Worm (Caenorhabditis elegans) whole organism, L2 larva: ENCODE data around the gene arp-11.

ENCODE experiments used
- C34F6.9 ChIP-seq: fragments of 150-350 bp; optimal IDR thresholded peaks from 2 replicates; lab custom pipeline; 2014; ENCODE audit warnings: missing biosample characterization, missing genetic modification characterization
- F13H6.1 ChIP-seq: sonication (generic microtip); optimal IDR thresholded peaks from 2 replicates; lab custom pipeline; 2016; ENCODE audit warnings: missing genetic modification characterization, missing compliant biosample characterization
- R02D3.7 ChIP-seq: fragments of 150-350 bp; optimal IDR thresholded peaks from 2 replicates; lab custom pipeline; 2014; ENCODE audit warnings: missing biosample characterization, missing genetic modification characterization
- Y55F3AM.14 ChIP-seq: fragments of 200-800 bp; sonication (Bioruptor generic); optimal IDR thresholded peaks from 2 replicates; lab custom pipeline; 2018; ENCODE audit warnings: mild to moderate bottlenecking, missing genetic modification characterization, missing compliant biosample characterization
- ZK546.5 ChIP-seq: sonication (generic microtip); optimal IDR thresholded peaks from 2 replicates; lab custom pipeline; 2017; ENCODE audit warnings: missing biosample characterization, missing genetic modification characterization
- alr-1 ChIP-seq: fragments of 150-350 bp; optimal IDR thresholded peaks from 2 replicates; lab custom pipeline; 2014; ENCODE audit warnings: missing biosample characterization, missing genetic modification characterization
- blmp-1 ChIP-seq: sonication (generic microtip); optimal IDR thresholded peaks from 2 replicates; lab custom pipeline; 2017; ENCODE audit warnings: missing genetic modification characterization, mild to moderate bottlenecking, missing compliant biosample characterization, antibody characterized with exemption, moderate library complexity; ENCODE audit not compliant: insufficient read depth
- ceh-82 ChIP-seq: fragments of 150-350 bp; optimal IDR thresholded peaks from 2 replicates; lab custom pipeline; 2014; ENCODE audit warnings: missing biosample characterization, missing genetic modification characterization
- crh-2 ChIP-seq: sonication (generic microtip); optimal IDR thresholded peaks from 2 replicates; lab custom pipeline; 2017; ENCODE audit warnings: missing biosample characterization, missing genetic modification characterization
- dmd-4 ChIP-seq: sonication (generic microtip); optimal IDR thresholded peaks from 2 replicates; lab custom pipeline; 2017; ENCODE audit warnings: missing biosample characterization, missing genetic modification characterization
- egl-27 ChIP-seq: sonication (generic microtip); optimal IDR thresholded peaks from 3 replicates; lab custom pipeline; 2017; ENCODE audit warnings: missing biosample characterization, missing genetic modification reagents, missing genetic modification characterization
- elt-3 ChIP-seq: sonication (generic microtip); optimal IDR thresholded peaks from 2 replicates; lab custom pipeline; 2017; ENCODE audit warnings: missing biosample characterization, missing genetic modification characterization
- fos-1 ChIP-seq: fragments of 150-350 bp; optimal IDR thresholded peaks from 2 replicates; lab custom pipeline; 2014; ENCODE audit warnings: missing biosample characterization, missing genetic modification characterization
- gmeb-1 ChIP-seq: fragments of 150-350 bp; optimal IDR thresholded peaks from 2 replicates; lab custom pipeline; 2014; ENCODE audit warnings: missing biosample characterization, missing genetic modification characterization
- lin-11 ChIP-seq: fragments of 150-350 bp; sonication (generic microtip); optimal IDR thresholded peaks from 2 replicates; lab custom pipeline; 2014; ENCODE audit warnings: missing biosample characterization, missing genetic modification characterization, inconsistent platforms, mixed read lengths
- lin-13 ChIP-seq: fragments of 150-350 bp; optimal IDR thresholded peaks from 2 replicates; lab custom pipeline; 2014; ENCODE audit warnings: missing biosample characterization, missing genetic modification reagents, missing genetic modification characterization
- lin-39 ChIP-seq: fragments of 150-350 bp; optimal IDR thresholded peaks from 2 replicates; lab custom pipeline; 2014; ENCODE audit warnings: missing biosample characterization, missing genetic modification reagents, missing genetic modification characterization
- lsy-2 ChIP-seq, 2 experiments: fragments of 150-350 bp in 1 of 2; sonication (generic microtip) in 1 of 2; optimal IDR thresholded peaks; 2 replicates each; lab custom pipeline; 2014 to 2017; ENCODE audit warnings: missing biosample characterization in 2 of 2, missing genetic modification characterization in 2 of 2
- mab-5 ChIP-seq: fragments of 150-350 bp; optimal IDR thresholded peaks from 2 replicates; lab custom pipeline; 2014; ENCODE audit warnings: missing biosample characterization, missing genetic modification characterization
- mbf-1 ChIP-seq: sonication (generic microtip); optimal IDR thresholded peaks from 2 replicates; lab custom pipeline; 2017; ENCODE audit warnings: missing biosample characterization, missing genetic modification characterization
- nhr-10 ChIP-seq: sonication (generic microtip); optimal IDR thresholded peaks from 2 replicates; lab custom pipeline; 2017; ENCODE audit warnings: missing biosample characterization, missing genetic modification characterization
- nhr-11 ChIP-seq: fragments of 150-350 bp; optimal IDR thresholded peaks from 2 replicates; lab custom pipeline; 2014; ENCODE audit warnings: missing biosample characterization, missing genetic modification characterization
- nhr-129 ChIP-seq: fragments of 150-350 bp; optimal IDR thresholded peaks from 2 replicates; lab custom pipeline; 2014; ENCODE audit warnings: missing biosample characterization, missing genetic modification characterization
- nhr-25 ChIP-seq: fragments of 150-350 bp; sonication (generic microtip); optimal IDR thresholded peaks from 3 replicates; lab custom pipeline; 2014; ENCODE audit warnings: missing biosample characterization, missing genetic modification characterization
- nhr-6 ChIP-seq: fragments of 150-350 bp; optimal IDR thresholded peaks from 2 replicates; lab custom pipeline; 2014; ENCODE audit warnings: missing biosample characterization, missing genetic modification characterization
- peb-1 ChIP-seq: fragments of 150-350 bp; optimal IDR thresholded peaks from 2 replicates; lab custom pipeline; 2014; ENCODE audit warnings: missing biosample characterization, missing genetic modification characterization
- snpc-4 ChIP-seq: fragments of 150-350 bp; optimal IDR thresholded peaks from 2 replicates; lab custom pipeline; 2014; ENCODE audit warnings: missing biosample characterization, missing genetic modification characterization
- unc-39 ChIP-seq: fragments of 150-350 bp; optimal IDR thresholded peaks from 2 replicates; lab custom pipeline; 2014; ENCODE audit warnings: missing biosample characterization, missing genetic modification characterization
- unc-55 ChIP-seq: fragments of 150-350 bp; sonication (generic microtip); optimal IDR thresholded peaks from 3 replicates; lab custom pipeline; 2014; ENCODE audit warnings: missing biosample characterization, missing genetic modification reagents, missing genetic modification characterization
- unc-62 ChIP-seq: fragments of 150-350 bp; optimal IDR thresholded peaks from 2 replicates; lab custom pipeline; 2014; ENCODE audit warnings: missing biosample characterization, missing genetic modification reagents, missing genetic modification characterization
- ztf-1 ChIP-seq: fragments of 200-800 bp; sonication (Bioruptor generic); conservative IDR thresholded peaks from 2 replicates; pipeline ENCODE4 v1.3.6; 2022; ENCODE audit warnings: missing genetic modification characterization, missing compliant biosample characterization
- ztf-11 ChIP-seq: sonication (generic microtip); optimal IDR thresholded peaks from 2 replicates; lab custom pipeline; 2017; ENCODE audit warnings: missing biosample characterization, missing genetic modification characterization
- ztf-4 ChIP-seq: fragments of 150-350 bp; optimal IDR thresholded peaks from 2 replicates; lab custom pipeline; 2014; ENCODE audit warnings: missing biosample characterization, missing genetic modification characterization

Gene arp-11

ce11 chrIV:7927852-7928251, 25.8 kb upstream of the arp-11 start, which contains the start of gene gcy-8:
Gene gcy-8 (plus strand): TSS chrIV:7928152.
- TF ChIP-seq ztf-4 (tag; lab: Kevin White, UChicago) (no peak), dmd-4 (tag; lab: Kevin White, UChicago) (no peak), egl-27 (no peak)

ce11 chrIV:7927218-7927617, 25.1 kb upstream of the arp-11 start, which contains the start of gene C49H3.12:
Gene C49H3.12 (minus strand): TSS chrIV:7927318.
- TF ChIP-seq unc-39 (tag; lab: Kevin White, UChicago) (no peak), ZK546.5 (no peak), elt-3 (no peak), peb-1 (tag; lab: Kevin White, UChicago) (no peak)

DNA sequence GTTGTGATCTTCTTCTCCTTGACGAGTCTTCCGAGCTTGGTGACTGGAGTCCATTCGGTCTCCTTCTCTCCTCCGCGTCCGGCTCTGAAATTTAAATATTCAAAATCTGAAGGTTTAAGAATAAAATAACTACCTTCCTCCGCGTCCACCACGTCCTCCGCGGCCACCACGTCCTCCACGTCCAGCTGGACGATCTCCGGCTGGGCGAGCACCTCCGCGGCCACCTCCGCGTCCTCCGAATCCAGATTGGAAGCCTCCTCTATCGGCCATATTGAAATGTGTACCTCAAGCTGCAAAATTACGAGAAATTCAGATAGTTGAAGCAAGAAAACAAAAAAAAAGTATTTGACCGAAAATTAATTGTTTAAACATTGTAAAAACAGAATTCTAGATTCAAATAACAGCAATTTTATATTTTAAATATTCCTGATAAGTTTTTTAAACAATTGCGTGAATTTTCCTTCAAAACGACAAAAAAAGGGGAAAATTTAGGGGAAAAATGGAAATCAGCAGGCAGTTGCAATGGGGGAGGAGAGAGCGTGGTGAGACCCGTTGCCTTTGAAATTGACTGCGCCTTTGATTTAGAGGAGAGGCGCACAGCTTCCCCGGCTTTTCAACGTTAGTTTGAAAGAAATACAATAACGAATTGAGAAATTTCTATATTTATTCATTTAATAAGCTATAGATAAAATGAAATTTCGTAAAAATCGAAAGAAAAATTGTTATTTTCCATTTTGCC, 24.2 kb upstream of the arp-11 start, which contains the start of gene rps-2:
rps-2 (minus strand) TSS at position 290 of the 739 bp plus-strand sequence.
- TF ChIP-seq C34F6.9 (peak; percentile 50), lsy-2 (tag; optimal IDR thresholded peaks at IDR 0.05; lab: Kevin White, UChicago) (peak in 1 of 2 experiments; percentile 32), mab-5 (tag; lab: Kevin White, UChicago) (no peak), nhr-129 (tag; lab: Kevin White, UChicago) (peak; percentile 10), ztf-11 (no peak), fos-1 (tag; lab: Kevin White, UChicago) (peak; percentile 1), lin-13 (GFP tag; lab: Kevin White, UChicago) (peak; percentile 28)

DNA sequence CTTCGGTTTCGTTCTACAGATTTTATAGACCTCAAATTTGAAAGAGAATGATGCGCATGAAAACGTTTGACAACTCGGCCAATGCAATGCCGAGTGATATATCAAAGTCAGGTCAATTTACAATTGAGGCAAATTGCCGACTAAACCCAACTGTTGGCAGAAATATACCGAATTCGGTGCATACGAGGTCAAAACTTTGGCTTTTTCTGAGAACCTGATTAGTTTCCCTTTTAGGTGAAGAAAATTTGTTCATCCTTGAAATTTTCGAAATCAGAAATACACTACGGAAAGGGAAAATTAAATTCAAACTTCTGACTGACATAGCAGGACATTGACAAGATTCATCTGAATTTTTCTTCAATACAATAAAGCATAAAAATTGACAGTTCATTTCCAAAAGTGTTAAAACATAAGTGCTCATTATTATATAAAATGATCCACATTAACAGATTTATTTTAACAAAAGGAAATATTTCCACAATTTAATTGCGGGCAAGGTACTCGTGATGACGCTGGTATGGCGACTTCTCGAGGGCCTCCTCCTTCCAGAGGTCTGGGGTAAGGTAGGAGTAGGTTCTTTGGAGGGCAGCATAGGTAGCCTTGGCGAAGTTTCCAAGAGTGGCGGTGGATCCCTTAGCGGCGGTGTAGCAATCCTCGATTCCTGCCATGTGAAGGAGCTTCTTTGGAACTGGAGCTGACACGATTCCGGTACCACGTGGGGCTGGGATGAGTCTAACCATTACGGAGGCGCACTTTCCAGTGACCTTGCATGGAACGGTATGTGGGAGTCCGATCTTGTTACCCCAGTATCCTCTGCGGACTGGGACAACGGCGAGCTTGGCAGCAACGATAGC, 23.1 kb upstream of the arp-11 start:
- TF ChIP-seq ZK546.5 (no peak), ceh-82 (tag; lab: Kevin White, UChicago) (no peak), gmeb-1 (no peak), mbf-1 (tag; lab: Kevin White, UChicago) (no peak), nhr-6 (tag; lab: Kevin White, UChicago) (no peak), F13H6.1 (no peak)

DNA sequence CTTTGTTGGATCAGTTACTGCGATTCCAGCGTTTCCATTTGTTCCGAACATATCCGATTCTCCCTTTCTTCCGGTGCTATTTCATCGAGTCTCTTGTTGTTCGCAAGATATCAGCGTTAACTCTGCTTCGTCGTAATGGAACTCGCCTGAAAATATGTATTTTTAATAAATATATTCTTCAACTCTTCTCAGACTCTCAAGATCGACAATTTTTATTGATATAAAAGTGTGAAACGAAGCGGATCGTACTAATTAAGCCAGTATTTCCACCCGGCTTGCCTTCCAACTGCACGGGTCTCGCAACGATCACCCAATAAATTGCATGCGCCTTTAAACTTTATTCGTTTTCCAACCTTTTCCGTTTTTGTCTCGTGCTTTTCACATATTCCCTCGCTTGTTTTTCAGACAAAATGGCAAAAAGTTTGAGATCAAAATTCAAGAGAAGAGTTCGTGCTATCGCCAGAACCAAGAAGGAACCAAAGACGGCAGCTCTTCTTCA, 22.0 kb upstream of the arp-11 start, which contains the start of the genes xpo-3 and C49H3.3:
xpo-3 (minus strand) TSS at position 51 of the 499 bp plus-strand sequence.
C49H3.3 (plus strand) TSS at position 369 of the 499 bp plus-strand sequence.
- TF ChIP-seq nhr-25 (tag; lab: Kevin White, UChicago) (peak; percentile 26), crh-2 (peak; percentile 50), nhr-10 (tag; lab: Kevin White, UChicago) (no peak), lsy-2 (tag; optimal IDR thresholded peaks at IDR 0.05; lab: Kevin White, UChicago) (peak in 1 of 2 experiments; percentile 69), ztf-11 (no peak), mab-5 (tag; lab: Kevin White, UChicago) (no peak), nhr-129 (tag; lab: Kevin White, UChicago) (peak; percentile 50), peb-1 (tag; lab: Kevin White, UChicago) (no peak), unc-55 (GFP tag; lab: Kevin White, UChicago) (peak; percentile 63), ztf-1 (GFP tag; lab: Robert Waterston, UW) (no peak), blmp-1 (tag; lab: Kevin White, UChicago) (no peak), C34F6.9 (peak; percentile 58), fos-1 (tag; lab: Kevin White, UChicago) (peak; percentile 5)

DNA sequence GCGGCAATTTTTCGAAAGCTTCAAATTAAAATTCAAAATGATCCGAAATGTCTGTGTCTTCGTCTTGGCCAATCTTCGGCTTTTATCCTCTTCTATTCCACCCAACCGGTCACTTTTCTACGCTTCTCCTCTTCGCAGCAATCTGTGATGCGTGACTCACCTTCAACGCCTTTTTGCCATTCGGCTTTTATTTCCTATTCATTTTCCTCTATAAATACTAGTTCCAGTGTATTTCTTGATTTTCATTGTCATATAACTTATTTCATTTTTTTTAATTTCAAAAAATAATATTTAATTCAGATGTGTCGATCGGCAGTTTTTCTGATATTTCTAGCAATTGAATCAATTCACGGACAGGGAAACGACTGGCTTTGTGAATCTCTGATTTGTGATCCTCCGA, 18.1 kb upstream of the arp-11 start, which contains the start of gene C49H3.16:
C49H3.16 (plus strand) TSS at position 301 of the 400 bp plus-strand sequence.
- TF ChIP-seq snpc-4 (tag; lab: Kevin White, UChicago) (no peak), mab-5 (tag; lab: Kevin White, UChicago) (no peak), R02D3.7 (tag; lab: Kevin White, UChicago) (no peak), lin-39 (tag; lab: Kevin White, UChicago) (no peak), nhr-11 (tag; lab: Kevin White, UChicago) (no peak), Y55F3AM.14 (GFP tag; lab: Kevin White, UChicago) (no peak), unc-62 (GFP tag; lab: Kevin White, UChicago) (no peak), ceh-82 (tag; lab: Kevin White, UChicago) (no peak), blmp-1 (tag; lab: Kevin White, UChicago) (no peak), alr-1 (tag; lab: Kevin White, UChicago) (no peak), nhr-25 (tag; lab: Kevin White, UChicago) (no peak), lin-11 (tag; lab: Kevin White, UChicago) (no peak)
